Worm (Caenorhabditis elegans) whole organism, late embryonic: ENCODE measurements around the gene C38C6.3.

Experiments used
- C38D4.7 ChIP-seq: fragments of 200-800 bp; sonication (Bioruptor generic); optimal IDR thresholded peaks from 2 replicates; lab custom pipeline; 2018; ENCODE audit warnings: mild to moderate bottlenecking, missing genetic modification characterization, moderate library complexity, missing compliant biosample characterization
- K02D7.2 ChIP-seq: sonication (generic microtip); optimal IDR thresholded peaks from 2 replicates; lab custom pipeline; 2017; ENCODE audit warnings: mild to moderate bottlenecking, missing genetic modification characterization, missing compliant biosample characterization
- K09A11.1 ChIP-seq: sonication (generic microtip); optimal IDR thresholded peaks from 2 replicates; lab custom pipeline; 2017; ENCODE audit warnings: antibody characterized with exemption, mild to moderate bottlenecking, missing genetic modification characterization, missing compliant biosample characterization; ENCODE audit not compliant: insufficient read depth
- T23F11.4 ChIP-seq: fragments of 200-800 bp; sonication (Bioruptor generic); optimal IDR thresholded peaks from 2 replicates; lab custom pipeline; 2018; ENCODE audit warnings: mild to moderate bottlenecking, missing genetic modification characterization, missing compliant biosample characterization
- ceh-14 ChIP-seq: sonication (generic microtip); optimal IDR thresholded peaks from 2 replicates; lab custom pipeline; 2016; ENCODE audit warnings: missing genotype, missing genetic modification characterization, missing compliant biosample characterization
- ceh-19 ChIP-seq: fragments of 200-800 bp; sonication (Bioruptor generic); optimal IDR thresholded peaks from 2 replicates; lab custom pipeline; 2018; ENCODE audit warnings: mild to moderate bottlenecking, missing genetic modification characterization, missing compliant biosample characterization
- ceh-22 ChIP-seq: sonication (generic microtip); optimal IDR thresholded peaks from 2 replicates; lab custom pipeline; 2017; ENCODE audit warnings: missing biosample characterization, missing genetic modification characterization
- ceh-30 ChIP-seq: fragments of 150-350 bp; optimal IDR thresholded peaks from 2 replicates; lab custom pipeline; 2014; ENCODE audit warnings: missing biosample characterization, missing genetic modification characterization
- ceh-34 ChIP-seq: sonication (generic microtip); optimal IDR thresholded peaks from 2 replicates; lab custom pipeline; 2016; ENCODE audit warnings: mild to moderate bottlenecking, missing genetic modification characterization, missing compliant biosample characterization
- ceh-6 ChIP-seq: fragments of 200-800 bp; sonication (Bioruptor generic); optimal IDR thresholded peaks from 2 replicates; lab custom pipeline; 2018; ENCODE audit warnings: mild to moderate bottlenecking, missing genetic modification characterization, missing compliant biosample characterization
- ceh-9 ChIP-seq: sonication (generic microtip); optimal IDR thresholded peaks from 2 replicates; lab custom pipeline; 2016; ENCODE audit warnings: mild to moderate bottlenecking, missing genetic modification characterization, inconsistent platforms, missing compliant biosample characterization
- dve-1 ChIP-seq: sonication (generic microtip); optimal IDR thresholded peaks from 2 replicates; lab custom pipeline; 2017; ENCODE audit warnings: antibody characterized with exemption, mild to moderate bottlenecking, missing genetic modification characterization, missing compliant biosample characterization
- elt-2 ChIP-seq: sonication (generic microtip); optimal IDR thresholded peaks from 2 replicates; lab custom pipeline; 2016; ENCODE audit warnings: missing genetic modification reagents, missing genetic modification characterization, missing compliant biosample characterization
- elt-4 ChIP-seq: sonication (generic microtip); optimal IDR thresholded peaks from 2 replicates; lab custom pipeline; 2016; ENCODE audit warnings: missing genetic modification characterization, missing compliant biosample characterization
- fkh-10 ChIP-seq: fragments of 150-350 bp; optimal IDR thresholded peaks from 2 replicates; lab custom pipeline; 2014; ENCODE audit warnings: missing biosample characterization, missing genetic modification reagents, missing genetic modification characterization
- gmeb-2 ChIP-seq: sonication (generic microtip); optimal IDR thresholded peaks from 2 replicates; lab custom pipeline; 2016; ENCODE audit warnings: missing genetic modification characterization, inconsistent platforms, missing compliant biosample characterization
- hlh-13 ChIP-seq: fragments of 200-800 bp; sonication (Bioruptor generic); optimal IDR thresholded peaks from 2 replicates; lab custom pipeline; 2018; ENCODE audit warnings: mild to moderate bottlenecking, missing genetic modification characterization, missing compliant biosample characterization
- hlh-30 ChIP-seq: sonication (generic microtip); optimal IDR thresholded peaks from 2 replicates; lab custom pipeline; 2017; ENCODE audit warnings: antibody characterized with exemption, missing genetic modification characterization, missing compliant biosample characterization; ENCODE audit not compliant: insufficient read depth
- hlh-6 ChIP-seq: sonication (generic microtip); optimal IDR thresholded peaks from 2 replicates; lab custom pipeline; 2016; ENCODE audit warnings: missing genotype, missing genetic modification characterization, missing compliant biosample characterization
- hlh-8 ChIP-seq: sonication (generic microtip); optimal IDR thresholded peaks from 2 replicates; lab custom pipeline; 2016; ENCODE audit warnings: missing genotype, missing genetic modification characterization, missing compliant biosample characterization
- nhr-11 ChIP-seq: fragments of 150-350 bp; optimal IDR thresholded peaks from 2 replicates; lab custom pipeline; 2014; ENCODE audit warnings: missing biosample characterization, missing genetic modification characterization
- odd-2 ChIP-seq: sonication (generic microtip); optimal IDR thresholded peaks from 2 replicates; lab custom pipeline; 2017; ENCODE audit warnings: antibody characterized with exemption, mild to moderate bottlenecking, missing genetic modification characterization, missing compliant biosample characterization
- pag-3 ChIP-seq: sonication (generic microtip); optimal IDR thresholded peaks from 2 replicates; lab custom pipeline; 2016; ENCODE audit warnings: missing compliant biosample characterization, missing genetic modification characterization, borderline replicate concordance
- pat-9 ChIP-seq: fragments of 200-800 bp; sonication (Bioruptor generic); optimal IDR thresholded peaks from 2 replicates; lab custom pipeline; 2018; ENCODE audit warnings: mild to moderate bottlenecking, missing genetic modification characterization, moderate library complexity, missing compliant biosample characterization
- pha-2 ChIP-seq: sonication (generic microtip); optimal IDR thresholded peaks from 2 replicates; lab custom pipeline; 2017; ENCODE audit warnings: mild to moderate bottlenecking, missing genetic modification characterization, missing compliant biosample characterization
- rnt-1 ChIP-seq: sonication (generic microtip); optimal IDR thresholded peaks from 2 replicates; lab custom pipeline; 2016; ENCODE audit warnings: missing genetic modification characterization, missing compliant biosample characterization
- sox-4 ChIP-seq: sonication (generic microtip); optimal IDR thresholded peaks from 2 replicates; lab custom pipeline; 2017; ENCODE audit warnings: mild to moderate bottlenecking, missing genetic modification characterization, inconsistent platforms, missing compliant biosample characterization
- tbx-2 ChIP-seq: sonication (generic microtip); optimal IDR thresholded peaks from 2 replicates; lab custom pipeline; 2016; ENCODE audit warnings: missing genetic modification characterization, missing compliant biosample characterization
- unc-3 ChIP-seq, 2 experiments: fragments of 200-800 bp in 1 of 2; sonication (Bioruptor generic) in 1 of 2; sonication (generic microtip) in 1 of 2; conservative IDR thresholded peaks in 1 of 2; optimal IDR thresholded peaks in 1 of 2; 2 replicates each; pipeline versions ENCODE4 v1.3.6 to Lab custom; 2016 to 2022; ENCODE audit warnings: missing compliant biosample characterization in 2 of 2, missing genetic modification characterization in 2 of 2, missing genetic modification reagents in 1 of 2
- unc-42 ChIP-seq: sonication (generic microtip); optimal IDR thresholded peaks from 2 replicates; lab custom pipeline; 2016; ENCODE audit warnings: missing genotype, missing genetic modification characterization, missing compliant biosample characterization

The C38C6.3 gene

DNA sequence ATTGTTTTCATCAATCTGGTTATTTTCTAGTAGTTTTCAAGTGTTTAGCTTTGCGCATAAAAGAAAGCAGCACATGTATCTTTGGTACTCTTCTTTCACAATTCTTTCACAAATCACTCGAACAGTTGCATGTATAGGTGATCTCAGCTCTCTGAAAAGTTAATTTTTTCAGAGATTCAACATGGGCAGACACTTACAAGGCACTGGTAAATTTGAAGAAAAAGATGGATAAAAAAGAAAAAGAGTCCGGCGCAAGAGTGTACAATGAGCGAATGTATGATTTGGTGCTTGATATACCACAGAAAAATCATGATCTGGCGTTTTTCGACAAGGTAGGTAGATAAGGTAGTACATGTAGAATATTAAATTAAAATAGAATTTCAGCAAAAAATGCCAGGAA is 14.8 kb upstream of the C38C6.3 start:
- TF ChIP-seq hlh-30 (tag; lab: Kevin White, UChicago) = no peak

DNA sequence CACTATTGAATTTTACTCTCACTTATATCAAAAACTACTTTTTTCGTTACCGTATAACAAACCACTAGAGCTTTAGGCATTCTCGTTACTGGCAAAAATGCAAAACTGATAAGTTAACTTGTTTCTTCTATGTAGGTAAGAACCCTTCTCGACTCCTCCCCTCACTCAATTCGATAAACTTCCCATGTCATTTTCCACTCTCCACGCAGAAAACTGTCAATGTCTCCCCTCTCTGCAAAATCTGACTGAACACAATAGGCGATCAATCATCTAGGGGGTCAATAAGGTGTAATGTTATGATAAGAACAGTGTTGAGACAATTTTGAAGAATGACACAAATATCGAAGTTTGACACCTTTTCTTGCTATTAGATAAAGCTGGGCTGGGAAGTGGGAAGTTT is 14.2 kb upstream of the C38C6.3 start:
- TF ChIP-seq gmeb-2 (tag; lab: Kevin White, UChicago) = no peak
- TF ChIP-seq T23F11.4 (GFP tag; lab: Kevin White, UChicago) = no peak
- no peak for TF ChIP-seq ceh-19 (GFP tag; lab: Kevin White, UChicago)
- no peak for TF ChIP-seq pat-9 (tag; lab: Kevin White, UChicago)
- TF ChIP-seq fkh-10 (GFP tag; lab: Kevin White, UChicago) = no peak
- no peak for TF ChIP-seq ceh-34 (tag; lab: Kevin White, UChicago)
- no peak for TF ChIP-seq dve-1
- TF ChIP-seq hlh-6 (tag; lab: Kevin White, UChicago) = no peak
- no peak for TF ChIP-seq unc-3 (GFP tag; conservative IDR thresholded peaks at IDR 0.05; lab: Robert Waterston, UW)
- TF ChIP-seq unc-3 (tag; optimal IDR thresholded peaks at IDR 0.05; lab: Kevin White, UChicago) = no peak
- TF ChIP-seq elt-4 = no peak
- TF ChIP-seq pag-3 = no peak
- TF ChIP-seq pha-2 (tag; lab: Kevin White, UChicago) = no peak
- no peak for TF ChIP-seq hlh-13 (GFP tag; lab: Kevin White, UChicago)

DNA sequence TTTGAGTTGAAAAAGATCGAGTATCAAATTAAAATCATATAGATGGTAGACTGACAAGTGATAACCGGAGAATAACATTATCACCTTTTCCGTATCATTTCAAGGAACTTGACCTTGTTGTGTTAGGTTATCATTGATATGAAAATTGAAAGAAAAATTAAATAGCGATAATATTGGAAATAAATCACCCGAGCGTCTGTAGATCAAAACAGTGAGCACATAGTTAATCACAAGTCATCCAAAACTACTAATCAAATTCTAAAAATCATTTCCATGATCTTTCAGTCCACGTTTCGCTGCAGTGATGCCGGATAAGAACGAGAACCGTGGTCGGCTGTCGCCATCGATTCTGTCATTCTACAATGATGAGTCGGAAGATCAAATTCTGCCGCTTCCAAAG is 13.1 kb upstream of the C38C6.3 start:
- TF ChIP-seq hlh-8 (tag; lab: Kevin White, UChicago) (no peak), elt-2 (tag; lab: Kevin White, UChicago) (peak; percentile 33)

DNA sequence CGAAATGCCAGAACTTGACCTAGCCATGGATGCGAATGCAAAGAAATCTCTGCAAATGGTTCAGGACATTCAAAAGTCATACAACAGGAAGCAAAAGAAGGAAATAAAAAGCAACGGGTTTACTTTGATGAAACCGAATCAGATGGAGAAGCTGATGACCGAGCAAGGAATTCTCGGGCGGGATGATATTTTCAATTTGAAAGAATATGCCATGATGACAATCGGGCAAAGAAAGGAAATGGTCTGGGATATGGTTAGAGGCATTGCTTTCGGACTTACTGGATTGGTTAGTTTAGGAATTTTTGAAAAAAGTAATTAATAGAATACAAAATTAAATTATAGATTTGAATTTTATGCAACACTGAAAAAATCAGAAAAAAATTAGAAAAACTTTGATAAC is 12.2 kb upstream of the C38C6.3 start:
- no peak for TF ChIP-seq rnt-1 (tag; lab: Kevin White, UChicago)
- no peak for TF ChIP-seq tbx-2 (tag; lab: Kevin White, UChicago)
- TF ChIP-seq ceh-9 = no peak
- TF ChIP-seq ceh-6 (GFP tag; lab: Kevin White, UChicago) = no peak
- no peak for TF ChIP-seq K09A11.1 (tag; lab: Kevin White, UChicago)
- TF ChIP-seq C38D4.7 (GFP tag; lab: Kevin White, UChicago) = no peak
- no peak for TF ChIP-seq sox-4
- TF ChIP-seq elt-4 = no peak

DNA sequence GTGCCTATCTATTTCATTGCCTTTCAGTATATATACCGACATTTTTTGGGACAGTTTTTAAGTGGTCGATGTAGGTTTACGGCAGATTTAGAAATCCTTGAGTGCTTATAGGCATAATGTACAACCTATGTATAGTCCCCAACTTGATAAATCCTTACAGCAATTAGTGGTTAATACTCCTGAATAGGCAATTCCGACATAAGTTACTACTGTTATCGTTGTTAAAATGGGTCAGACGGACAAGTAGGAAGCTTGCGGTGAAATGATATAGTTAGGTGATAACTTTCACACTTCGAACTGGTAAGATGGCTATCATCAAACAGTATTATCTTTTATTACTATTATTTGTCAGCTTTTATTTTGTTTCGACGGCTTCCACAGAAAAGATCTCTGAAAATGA is 10.2 kb upstream of the C38C6.3 start, which contains the start of gene mltn-10:
TSS of gene mltn-10 (plus strand) at position 301 of the 400 bp plus-strand sequence.
- TF ChIP-seq unc-42 = no peak
- no peak for TF ChIP-seq tbx-2 (tag; lab: Kevin White, UChicago)
- no peak for TF ChIP-seq ceh-34 (tag; lab: Kevin White, UChicago)
- TF ChIP-seq nhr-11 (tag; lab: Kevin White, UChicago) = no peak
- TF ChIP-seq hlh-6 (tag; lab: Kevin White, UChicago) = no peak

DNA sequence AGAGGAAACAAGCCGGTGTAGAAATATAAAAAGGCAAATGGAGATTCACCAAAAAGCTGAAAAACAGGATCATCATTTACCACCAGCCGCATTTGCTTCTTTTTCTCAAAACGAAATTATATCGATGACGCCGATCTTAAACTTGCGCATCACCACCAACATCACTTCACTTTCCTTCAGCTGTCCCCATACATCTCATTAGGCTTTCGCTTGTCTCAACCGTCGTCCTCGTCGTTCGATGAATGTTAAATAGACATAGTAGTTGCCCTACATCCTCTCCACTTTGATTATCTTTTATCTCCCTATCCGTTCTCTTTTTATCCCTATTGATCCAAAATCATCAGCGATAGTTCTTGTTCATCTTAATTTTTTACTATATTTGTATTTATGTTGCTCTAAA is 6.0 kb upstream of the C38C6.3 start:
- TF ChIP-seq unc-42 (no peak), K02D7.2 (tag; lab: Kevin White, UChicago) (no peak), ceh-30 (tag; lab: Kevin White, UChicago) (no peak), elt-4 (no peak), ceh-14 (tag; lab: Kevin White, UChicago) (no peak), odd-2 (no peak), C38D4.7 (GFP tag; lab: Kevin White, UChicago) (no peak), ceh-22 (tag; lab: Kevin White, UChicago) (no peak)
